Worm (Caenorhabditis elegans) whole organism, L1 larva: ENCODE measurements around the gene Y102A11A.5.

Source experiments
- C34B4.2 ChIP-seq: sonication (generic microtip); optimal IDR thresholded peaks from 2 replicates; lab custom pipeline; 2017; ENCODE audit warnings: mild to moderate bottlenecking, missing genetic modification characterization, missing compliant biosample characterization
- F16B12.6 ChIP-seq: fragments of 150-350 bp; optimal IDR thresholded peaks from 2 replicates; lab custom pipeline; 2014; ENCODE audit warnings: missing biosample characterization, missing genetic modification characterization
- Y116A8C.19 ChIP-seq: sonication (generic microtip); optimal IDR thresholded peaks from 2 replicates; lab custom pipeline; 2016; ENCODE audit warnings: missing compliant biosample characterization, missing genetic modification characterization, borderline replicate concordance
- alr-1 ChIP-seq: fragments of 200-800 bp; sonication (Bioruptor generic); optimal IDR thresholded peaks from 2 replicates; lab custom pipeline; 2018; ENCODE audit warnings: borderline replicate concordance, mild to moderate bottlenecking, missing genetic modification characterization, missing compliant biosample characterization
- aly-2 ChIP-seq: fragments of 150-350 bp; optimal IDR thresholded peaks from 2 replicates; lab custom pipeline; 2014; ENCODE audit warnings: missing biosample characterization, missing genetic modification characterization
- blmp-1 ChIP-seq: fragments of 150-350 bp; optimal IDR thresholded peaks from 2 replicates; lab custom pipeline; 2014; ENCODE audit warnings: missing biosample characterization, missing genetic modification characterization
- ceh-8 ChIP-seq: fragments of 200-800 bp; sonication (Bioruptor generic); optimal IDR thresholded peaks from 2 replicates; lab custom pipeline; 2018; ENCODE audit warnings: mild to moderate bottlenecking, missing genetic modification characterization, moderate library complexity, missing compliant biosample characterization
- ceh-82 ChIP-seq, 3 experiments: fragments of 150-350 bp in 1 of 3; sonication (generic microtip) in 2 of 3; optimal IDR thresholded peaks; 2 replicates each; lab custom pipeline; 2014 to 2017; ENCODE audit warnings: missing biosample characterization in 3 of 3, missing genetic modification characterization in 3 of 3
- ceh-90 ChIP-seq: sonication (generic microtip); optimal IDR thresholded peaks from 2 replicates; lab custom pipeline; 2016; ENCODE audit warnings: missing genetic modification characterization, missing compliant biosample characterization
- dpl-1 ChIP-seq, 3 experiments: fragments of 150-350 bp in 2 of 3; sonication (generic microtip) in 1 of 3; optimal IDR thresholded peaks; 2 replicates each; lab custom pipeline; 2014 to 2017; ENCODE audit warnings: missing biosample characterization in 3 of 3, missing genetic modification characterization in 3 of 3, missing genetic modification reagents in 3 of 3
- dsc-1 ChIP-seq: sonication (generic microtip); optimal IDR thresholded peaks from 2 replicates; lab custom pipeline; 2016; ENCODE audit warnings: mild to moderate bottlenecking, missing genetic modification characterization, missing compliant biosample characterization
- efl-1 ChIP-seq, 4 experiments: fragments of 150-350 bp; optimal IDR thresholded peaks in 3 of 4; peaks in 1 of 4; 1 replicate in 1 of 4; 2 replicates in 3 of 4; lab custom pipeline; 2014; ENCODE audit warnings: missing biosample characterization in 2 of 4, missing genetic modification characterization in 2 of 4, missing genetic modification reagents in 2 of 4
- ets-5 ChIP-seq: fragments of 200-800 bp; sonication (Bioruptor generic); IDR thresholded peaks from 2 replicates; pipeline ENCODE4 v1.3.6; 2022; ENCODE audit warnings: missing genetic modification characterization, missing compliant biosample characterization
- fkh-4 ChIP-seq: sonication (generic microtip); optimal IDR thresholded peaks from 2 replicates; lab custom pipeline; 2016; ENCODE audit warnings: missing compliant biosample characterization, missing genetic modification characterization, borderline replicate concordance
- grh-1 ChIP-seq: fragments of 200-800 bp; sonication (Bioruptor generic); IDR thresholded peaks from 2 replicates; pipeline ENCODE4 v1.3.6; 2022; ENCODE audit warnings: missing genetic modification reagents, missing genetic modification characterization, missing compliant biosample characterization
- hlh-17 ChIP-seq: fragments of 200-800 bp; sonication (Bioruptor generic); optimal IDR thresholded peaks from 2 replicates; lab custom pipeline; 2018; ENCODE audit warnings: missing genetic modification characterization, mild to moderate bottlenecking, missing compliant biosample characterization, moderate library complexity, borderline replicate concordance
- hpl-2 ChIP-seq: fragments of 150-350 bp; optimal IDR thresholded peaks from 2 replicates; lab custom pipeline; 2014; ENCODE audit warnings: missing biosample characterization, missing genetic modification reagents, missing genetic modification characterization
- lin-13 ChIP-seq: fragments of 150-350 bp; optimal IDR thresholded peaks from 2 replicates; lab custom pipeline; 2014; ENCODE audit warnings: missing biosample characterization, missing genetic modification reagents, missing genetic modification characterization
- lin-15B ChIP-seq: fragments of 150-350 bp; sonication (generic microtip); optimal IDR thresholded peaks from 3 replicates; lab custom pipeline; 2014; ENCODE audit warnings: missing biosample characterization, missing genetic modification characterization
- lin-35 ChIP-seq, 2 experiments: fragments of 150-350 bp; optimal IDR thresholded peaks; 2 replicates each; lab custom pipeline; 2014; ENCODE audit warnings: missing biosample characterization in 2 of 2, missing genetic modification characterization in 2 of 2, missing genetic modification reagents in 2 of 2
- lir-3 ChIP-seq: sonication (generic microtip); optimal IDR thresholded peaks from 2 replicates; lab custom pipeline; 2016; ENCODE audit warnings: mild to moderate bottlenecking, missing genetic modification characterization, moderate library complexity, missing compliant biosample characterization; ENCODE audit not compliant: poor library complexity
- lsy-2 ChIP-seq, 2 experiments: fragments of 150-350 bp; optimal IDR thresholded peaks; 2 replicates each; lab custom pipeline; 2014; ENCODE audit warnings: missing biosample characterization in 2 of 2, missing genetic modification characterization in 2 of 2
- mab-9 ChIP-seq: fragments of 200-800 bp; sonication (Bioruptor generic); IDR thresholded peaks from 2 replicates; pipeline ENCODE4 v1.3.6; 2022; ENCODE audit warnings: missing genetic modification reagents, missing genetic modification characterization, missing compliant biosample characterization
- mdl-1 ChIP-seq, 2 experiments: fragments of 150-350 bp; optimal IDR thresholded peaks; 2 replicates each; lab custom pipeline; 2014 to 2017; ENCODE audit warnings: missing biosample characterization in 2 of 2, missing genetic modification characterization in 2 of 2, inconsistent platforms in 1 of 2
- mef-2 ChIP-seq: fragments of 150-350 bp; optimal IDR thresholded peaks from 2 replicates; lab custom pipeline; 2014; ENCODE audit warnings: missing biosample characterization, missing genetic modification characterization
- mep-1 ChIP-seq: fragments of 150-350 bp; optimal IDR thresholded peaks from 2 replicates; lab custom pipeline; 2014; ENCODE audit warnings: missing biosample characterization, missing genetic modification characterization
- nhr-11 ChIP-seq: fragments of 150-350 bp; optimal IDR thresholded peaks from 2 replicates; lab custom pipeline; 2014; ENCODE audit warnings: missing biosample characterization, missing genetic modification characterization
- nhr-19 ChIP-seq: fragments of 200-800 bp; sonication (Bioruptor generic); conservative IDR thresholded peaks from 2 replicates; pipeline ENCODE4 v1.3.6; 2022; ENCODE audit warnings: missing genetic modification characterization, missing compliant biosample characterization
- nhr-47 ChIP-seq: sonication (generic microtip); optimal IDR thresholded peaks from 2 replicates; lab custom pipeline; 2016; ENCODE audit warnings: mild to moderate bottlenecking, missing genetic modification characterization, moderate library complexity, missing compliant biosample characterization
- nhr-77 ChIP-seq: fragments of 150-350 bp; optimal IDR thresholded peaks from 2 replicates; lab custom pipeline; 2014; ENCODE audit warnings: missing biosample characterization, missing genetic modification characterization
- nhr-84 ChIP-seq: sonication (generic microtip); optimal IDR thresholded peaks from 2 replicates; lab custom pipeline; 2017; ENCODE audit warnings: missing biosample characterization, missing genetic modification characterization
- nhr-85 ChIP-seq: sonication (generic microtip); peaks from one replicate; lab custom pipeline; 2016; ENCODE audit warnings: missing genetic modification characterization, inconsistent platforms, missing compliant biosample characterization
- pag-3 ChIP-seq: sonication (generic microtip); optimal IDR thresholded peaks from 2 replicates; lab custom pipeline; 2017; ENCODE audit warnings: missing genetic modification characterization, mild to moderate bottlenecking, missing compliant biosample characterization, antibody characterized with exemption, borderline replicate concordance; ENCODE audit not compliant: insufficient read depth
- pqm-1 ChIP-seq: sonication (generic microtip); optimal IDR thresholded peaks from 3 replicates; lab custom pipeline; 2017; ENCODE audit warnings: missing biosample characterization, missing genetic modification characterization
- rnt-1 ChIP-seq: sonication (generic microtip); optimal IDR thresholded peaks from 2 replicates; lab custom pipeline; 2016; ENCODE audit warnings: mild to moderate bottlenecking, missing genetic modification characterization, moderate library complexity, missing compliant biosample characterization
- snpc-4 ChIP-seq: fragments of 150-350 bp; optimal IDR thresholded peaks from 2 replicates; lab custom pipeline; 2014; ENCODE audit warnings: missing biosample characterization, missing genetic modification characterization
- snu-23 ChIP-seq: sonication (generic microtip); optimal IDR thresholded peaks from 2 replicates; lab custom pipeline; 2016; ENCODE audit warnings: missing genetic modification characterization, missing compliant biosample characterization
- swsn-7 ChIP-seq: sonication (generic microtip); optimal IDR thresholded peaks from 2 replicates; lab custom pipeline; 2016; ENCODE audit warnings: missing genetic modification characterization, missing compliant biosample characterization
- tlp-1 ChIP-seq: fragments of 150-350 bp; optimal IDR thresholded peaks from 2 replicates; lab custom pipeline; 2014; ENCODE audit warnings: missing biosample characterization, missing genetic modification characterization
- unc-130 ChIP-seq: fragments of 150-350 bp; optimal IDR thresholded peaks from 2 replicates; lab custom pipeline; 2017; ENCODE audit warnings: missing biosample characterization, missing genetic modification characterization, inconsistent platforms
- unc-30 ChIP-seq: sonication (generic microtip); optimal IDR thresholded peaks from 2 replicates; lab custom pipeline; 2017; ENCODE audit warnings: missing biosample characterization, missing genetic modification characterization
- unc-86 ChIP-seq: sonication (generic microtip); optimal IDR thresholded peaks from 2 replicates; lab custom pipeline; 2016; ENCODE audit warnings: missing genetic modification characterization, missing compliant biosample characterization
- unc-98 ChIP-seq: fragments of 200-800 bp; sonication (Bioruptor generic); IDR thresholded peaks from 2 replicates; pipeline ENCODE4 v1.3.6; 2022; ENCODE audit warnings: missing genetic modification characterization, missing compliant biosample characterization
- xbp-1 ChIP-seq: sonication (generic microtip); optimal IDR thresholded peaks from 2 replicates; lab custom pipeline; 2016; ENCODE audit warnings: missing genetic modification characterization, missing compliant biosample characterization
- zip-4 ChIP-seq: fragments of 200-800 bp; sonication (Bioruptor generic); optimal IDR thresholded peaks from 2 replicates; lab custom pipeline; 2018; ENCODE audit warnings: mild to moderate bottlenecking, missing genetic modification characterization, moderate library complexity, missing compliant biosample characterization

The Y102A11A.5 gene

DNA sequence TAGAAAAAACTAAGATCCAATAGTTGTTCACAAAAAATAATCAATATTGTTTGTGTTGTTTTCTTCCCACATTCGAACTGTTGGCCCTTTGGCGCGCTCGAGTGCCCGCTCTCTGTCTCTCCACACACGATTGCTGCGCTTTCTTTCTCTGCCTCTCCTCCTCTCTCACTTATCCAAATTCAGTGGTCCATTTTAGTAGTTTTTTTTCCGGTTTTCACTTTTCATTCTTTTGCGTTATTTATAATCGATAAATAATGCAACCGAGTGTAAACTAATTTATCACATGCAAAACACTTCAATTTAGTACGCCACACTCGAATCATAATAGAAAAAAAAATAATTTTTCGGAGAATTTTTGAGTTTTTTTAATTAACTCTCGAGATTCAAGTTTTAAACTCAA, 30.9 kb downstream of the Y102A11A.5 start:
- no peak for TF ChIP-seq mep-1 (tag; lab: Kevin White, UChicago)

DNA sequence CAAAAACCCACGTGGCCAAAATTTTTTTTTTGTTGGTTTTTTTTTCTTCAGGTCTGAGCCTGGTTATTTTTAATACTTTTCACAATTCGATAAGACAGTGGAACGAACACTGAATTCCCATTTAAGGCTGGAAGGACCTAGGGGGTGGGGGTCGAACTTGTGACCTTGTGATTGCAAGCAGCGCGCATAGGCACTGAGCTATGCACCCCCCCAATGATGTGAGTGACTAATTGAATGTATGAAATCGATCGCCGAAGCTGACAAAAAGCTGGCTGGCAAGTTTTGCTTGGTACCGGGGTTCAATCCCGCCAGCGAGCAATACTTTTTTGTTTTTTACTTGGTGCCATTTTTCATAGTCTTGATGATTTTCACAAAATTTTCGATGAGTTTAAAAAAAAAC, 32.6 kb downstream of the Y102A11A.5 start:
- TF ChIP-seq alr-1 (tag; lab: Kevin White, UChicago) = no peak
- no peak for TF ChIP-seq F16B12.6
- TF ChIP-seq lir-3 = no peak
- no peak for TF ChIP-seq snpc-4 (tag; lab: Kevin White, UChicago)
- no peak for TF ChIP-seq pqm-1 (tag; lab: Kevin White, UChicago)
- TF ChIP-seq mef-2 (tag; lab: Kevin White, UChicago) = no peak
- TF ChIP-seq ceh-8 = no peak
- no peak for TF ChIP-seq nhr-19
- TF ChIP-seq zip-4 (GFP tag; lab: Kevin White, UChicago) = no peak
- TF ChIP-seq xbp-1 (tag; lab: Kevin White, UChicago) = no peak
- no peak for TF ChIP-seq blmp-1 (tag; lab: Kevin White, UChicago)
- no peak for TF ChIP-seq hlh-17 (GFP tag; lab: Kevin White, UChicago)
- TF ChIP-seq hpl-2 = no peak
- TF ChIP-seq mdl-1 (tag; optimal IDR thresholded peaks at IDR 0.05; lab: Kevin White, UChicago) = no peak
- TF ChIP-seq fkh-4 (tag; lab: Kevin White, UChicago) = no peak
- no peak for TF ChIP-seq swsn-7
- TF ChIP-seq nhr-47 (tag; lab: Kevin White, UChicago) = no peak
- no peak for TF ChIP-seq tlp-1 (tag; lab: Kevin White, UChicago)

DNA sequence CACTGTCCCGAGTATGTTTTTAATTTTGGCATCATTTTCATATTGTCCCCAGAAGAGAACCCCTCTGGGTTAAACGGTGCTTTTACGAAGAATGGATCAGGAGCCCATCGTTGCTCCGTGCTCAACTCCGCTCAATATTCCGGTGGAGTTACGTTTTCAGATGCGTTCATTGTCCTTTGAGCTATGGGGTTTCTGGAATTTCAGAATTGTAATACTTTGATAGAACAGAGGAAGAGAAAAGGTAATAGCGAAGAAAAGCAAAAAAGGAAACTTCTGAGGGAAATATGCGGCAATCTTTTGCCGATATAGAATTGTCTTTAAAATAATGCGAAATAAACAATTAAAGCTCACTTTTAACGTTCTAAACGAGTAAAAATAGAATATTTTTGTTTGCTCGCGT, 33.5 kb downstream of the Y102A11A.5 start, which contains the start of gene Y40A1A.3:
Y40A1A.3 (minus strand) TSS at position 101 of the 400 bp plus-strand sequence.
- TF ChIP-seq snu-23 (GFP tag; lab: Kevin White, UChicago) (no peak), unc-86 (no peak), fkh-4 (tag; lab: Kevin White, UChicago) (no peak), aly-2 (tag; lab: Kevin White, UChicago) (no peak), unc-30 (tag; lab: Kevin White, UChicago) (no peak), lin-13 (GFP tag; lab: Kevin White, UChicago) (no peak), C34B4.2 (tag; lab: Kevin White, UChicago) (no peak), ets-5 (GFP tag; lab: Robert Waterston, UW) (no peak), nhr-11 (tag; lab: Kevin White, UChicago) (no peak)

DNA sequence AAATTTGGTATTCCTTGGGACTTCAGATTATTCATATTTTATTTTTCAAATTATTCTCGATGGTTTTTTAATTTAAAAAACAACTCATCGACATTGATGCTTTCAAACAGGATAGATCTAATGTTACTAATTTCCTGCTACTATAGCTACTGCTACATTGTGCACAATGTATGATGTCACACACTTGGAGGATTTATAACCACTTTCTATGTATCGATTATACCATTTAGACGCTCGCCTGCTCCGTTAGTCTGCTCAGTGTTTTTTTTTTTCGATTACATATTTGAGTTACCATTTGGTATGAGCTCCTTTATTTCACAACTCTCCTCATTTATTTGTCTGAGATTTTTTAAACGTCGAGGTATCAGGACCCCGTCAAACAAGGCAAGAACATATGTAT, 41.0 kb downstream of the Y102A11A.5 start, which contains the start of gene Y40A1A.2:
Y40A1A.2 (plus strand) TSS at position 301 of the 400 bp plus-strand sequence.
- TF ChIP-seq lin-15B (tag; lab: Kevin White, UChicago) (no peak), ceh-8 (no peak), Y116A8C.19 (tag; lab: Kevin White, UChicago) (no peak), unc-98 (GFP tag; lab: Robert Waterston, UW) (no peak), lsy-2 (tag; optimal IDR thresholded peaks at IDR 0.05; lab: Kevin White, UChicago) (no peak), nhr-77 (tag; lab: Kevin White, UChicago) (no peak), ceh-90 (tag; lab: Kevin White, UChicago) (no peak), zip-4 (GFP tag; lab: Kevin White, UChicago) (no peak), C34B4.2 (tag; lab: Kevin White, UChicago) (no peak)

DNA sequence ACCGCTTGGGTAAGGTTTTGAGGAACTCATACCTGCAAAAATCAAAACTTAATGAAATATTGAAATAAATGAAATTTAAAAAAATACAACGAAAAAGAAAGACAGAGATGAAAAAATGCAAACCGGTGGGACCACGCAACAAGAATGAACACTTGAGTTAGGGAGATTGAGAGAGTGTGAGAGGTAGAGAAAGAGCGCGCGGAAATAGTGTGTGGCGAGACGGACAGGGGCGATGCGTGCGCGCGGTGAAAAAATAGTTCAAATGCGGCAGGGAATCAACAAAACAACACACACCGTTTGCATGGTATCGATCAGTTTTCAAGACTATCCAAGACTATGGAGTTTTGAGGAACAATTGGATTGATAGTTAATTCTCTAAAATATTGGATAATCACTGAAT, 41.8 kb downstream of the Y102A11A.5 start, which contains the start of gene meg-3:
meg-3 (minus strand) TSS at position 32 of the 400 bp plus-strand sequence.
- TF ChIP-seq rnt-1 (tag; lab: Kevin White, UChicago) (peak; percentile 34), ceh-82 (tag; optimal IDR thresholded peaks at IDR 0.05; lab: Kevin White, UChicago) (peak in 1 of 3 experiments; percentile 6), grh-1 (GFP tag; lab: Robert Waterston, UW) (0 out of 2 replicates have a peak, but pooled peaks have one; percentile 19), ceh-90 (tag; lab: Kevin White, UChicago) (no peak), lin-35 (GFP tag; optimal IDR thresholded peaks at IDR 0.05; lab: Kevin White, UChicago) (peak in 1 of 2 experiments; percentile 9), nhr-77 (tag; lab: Kevin White, UChicago) (no peak), efl-1 (optimal IDR thresholded peaks at IDR 0.05; lab: Kevin White, UChicago) (peak; percentile 36 to 64), efl-1 (GFP tag; optimal IDR thresholded peaks at IDR 0.05 in 1 of 2; lab: Kevin White, UChicago) (peak in 1 of 2 experiments; percentile 44), nhr-84 (tag; lab: Kevin White, UChicago) (no peak), unc-130 (tag; lab: Kevin White, UChicago) (no peak), nhr-19 (peak; percentile 38), mab-9 (no peak), blmp-1 (tag; lab: Kevin White, UChicago) (no peak), dsc-1 (tag; lab: Kevin White, UChicago) (no peak), dpl-1 (GFP tag; optimal IDR thresholded peaks at IDR 0.05; lab: Kevin White, UChicago) (no peak), pag-3 (tag; lab: Kevin White, UChicago) (no peak), nhr-85 (tag; lab: Kevin White, UChicago) (peak; percentile 63)
